Fruit fly (Drosophila melanogaster) whole organism, embryonic: Measurements from ENCODE around the gene CG43134.
A peak's percentile ranks its signal among the peaks of the same experiment; 100 is the strongest.

Experiments used
- B-H1 ChIP-seq: fragments of 200-800 bp; sonication (Bioruptor generic); IDR thresholded peaks from 3 replicates; pipeline ENCODE4 v1.3.6; 2022; ENCODE audit warnings: missing biosample characterization, missing genetic modification characterization
- BEAF-32 ChIP-seq: fragments of 200-800 bp; sonication (Bioruptor generic); optimal IDR thresholded peaks from 3 replicates; lab custom pipeline; 2017; ENCODE audit warnings: missing biosample characterization, missing genetic modification characterization, mild to moderate bottlenecking, moderate library complexity, missing genetic modification reagents
- Blimp-1 ChIP-seq: fragments of 200-800 bp; sonication (Bioruptor generic); optimal IDR thresholded peaks from 3 replicates; lab custom pipeline; 2018; ENCODE audit warnings: missing biosample characterization, missing genetic modification characterization, mild to moderate bottlenecking, moderate library complexity, missing genetic modification reagents
- Bteb2 ChIP-seq: fragments of 200-800 bp; sonication (Bioruptor generic); optimal IDR thresholded peaks from 2 replicates; lab custom pipeline; 2016; ENCODE audit warnings: missing biosample characterization, missing genetic modification characterization
- CG10431 ChIP-seq: fragments of 200-800 bp; sonication (Bioruptor generic); optimal IDR thresholded peaks from 3 replicates; lab custom pipeline; 2018; ENCODE audit warnings: missing biosample characterization, mild to moderate bottlenecking, missing genetic modification characterization
- CG10462 ChIP-seq: fragments of 200-800 bp; sonication (Bioruptor generic); optimal IDR thresholded peaks from 2 replicates; lab custom pipeline; 2016; ENCODE audit warnings: missing biosample characterization, missing genetic modification characterization
- CG10565 ChIP-seq: fragments of 200-800 bp; sonication (Bioruptor generic); optimal IDR thresholded peaks from 3 replicates; lab custom pipeline; 2016; ENCODE audit warnings: missing biosample characterization, mild to moderate bottlenecking, missing genetic modification characterization
- CG11456 ChIP-seq: fragments of 200-800 bp; sonication (Bioruptor generic); IDR thresholded peaks from 3 replicates; pipeline ENCODE4 v1.3.6; 2022; ENCODE audit warnings: missing biosample characterization, missing genetic modification characterization
- CG11695 ChIP-seq: fragments of 200-800 bp; sonication (Bioruptor generic); IDR thresholded peaks from 3 replicates; pipeline ENCODE4 v1.3.6; 2022; ENCODE audit warnings: missing biosample characterization, missing genetic modification characterization
- CG12942 ChIP-seq: fragments of 200-800 bp; sonication (Bioruptor generic); optimal IDR thresholded peaks from 3 replicates; lab custom pipeline; 2016; ENCODE audit warnings: missing biosample characterization, missing genetic modification characterization
- CG14441 ChIP-seq: fragments of 200-800 bp; sonication (Bioruptor generic); IDR thresholded peaks from 2 replicates; pipeline ENCODE4 v1.3.6; 2022; ENCODE audit warnings: missing biosample characterization, missing genetic modification characterization
- CG17361 ChIP-seq: fragments of 200-800 bp; sonication (Bioruptor generic); IDR thresholded peaks from 3 replicates; pipeline ENCODE4 v1.3.6; 2022; ENCODE audit warnings: missing biosample characterization, missing genetic modification characterization
- CG17385 ChIP-seq: fragments of 200-800 bp; sonication (Bioruptor generic); optimal IDR thresholded peaks from 3 replicates; lab custom pipeline; 2018; ENCODE audit warnings: missing biosample characterization, mild to moderate bottlenecking, missing genetic modification characterization
- CG17912 ChIP-seq: fragments of 200-800 bp; sonication (Bioruptor generic); optimal IDR thresholded peaks from 2 replicates; lab custom pipeline; 2018; ENCODE audit warnings: missing biosample characterization, mild to moderate bottlenecking, missing genetic modification characterization
- CG30020 ChIP-seq: fragments of 200-800 bp; optimal IDR thresholded peaks from 2 replicates; lab custom pipeline; 2019; ENCODE audit warnings: missing biosample characterization, mild to moderate bottlenecking, missing genetic modification characterization, moderate library complexity
- CG31388 ChIP-seq: fragments of 200-800 bp; sonication (Bioruptor generic); optimal IDR thresholded peaks from 2 replicates; lab custom pipeline; 2016; ENCODE audit warnings: missing biosample characterization, missing genetic modification characterization
- CG3838 ChIP-seq: fragments of 200-800 bp; sonication (Bioruptor generic); optimal IDR thresholded peaks from 3 replicates; lab custom pipeline; 2016; ENCODE audit warnings: missing biosample characterization, missing genetic modification characterization
- CG4424 ChIP-seq: fragments of 200-800 bp; sonication (Bioruptor generic); optimal IDR thresholded peaks from 3 replicates; lab custom pipeline; 2016; ENCODE audit warnings: missing biosample characterization, missing genetic modification characterization
- CG7271 ChIP-seq: fragments of 200-800 bp; sonication (Bioruptor generic); optimal IDR thresholded peaks from 2 replicates; lab custom pipeline; 2018; ENCODE audit warnings: missing biosample characterization, mild to moderate bottlenecking, missing genetic modification characterization, moderate library complexity
- CkIIα-i1 ChIP-seq: fragments of 200-800 bp; sonication (Bioruptor generic); IDR thresholded peaks from 2 replicates; pipeline ENCODE4 v1.3.6; 2022; ENCODE audit warnings: missing biosample characterization, missing genetic modification characterization
- CrebB ChIP-seq: fragments of 200-800 bp; sonication (Bioruptor generic); optimal IDR thresholded peaks from 3 replicates; lab custom pipeline; 2018; ENCODE audit warnings: missing biosample characterization, mild to moderate bottlenecking, missing genetic modification characterization
- Dll ChIP-seq: fragments of 200-800 bp; sonication (Bioruptor generic); IDR thresholded peaks from 4 replicates; pipeline ENCODE4 v1.3.6; 2022; ENCODE audit warnings: missing biosample characterization, missing genetic modification characterization; ENCODE audit not compliant: partially characterized antibody
- Gsc ChIP-seq: fragments of 200-800 bp; sonication (Bioruptor generic); IDR thresholded peaks from 2 replicates; pipeline ENCODE4 v1.3.6; 2022; ENCODE audit warnings: missing biosample characterization, missing genetic modification characterization
- HmgD ChIP-seq: fragments of 200-800 bp; sonication (Bioruptor generic); optimal IDR thresholded peaks from 3 replicates; lab custom pipeline; 2016; ENCODE audit warnings: missing biosample characterization, missing genetic modification characterization
- HmgZ ChIP-seq: fragments of 200-800 bp; sonication (Bioruptor generic); optimal IDR thresholded peaks from 2 replicates; lab custom pipeline; 2018; ENCODE audit warnings: missing biosample characterization, mild to moderate bottlenecking, missing genetic modification characterization
- Med ChIP-seq: fragments of 200-800 bp; sonication (Bioruptor generic); peaks from one replicate; lab custom pipeline; 2016; ENCODE audit warnings: missing biosample characterization, missing genetic modification characterization, mild to moderate bottlenecking, inconsistent platforms, moderate library complexity
- NFAT ChIP-seq: fragments of 200-800 bp; sonication (Bioruptor generic); IDR thresholded peaks from 2 replicates; pipeline ENCODE4 v1.3.6; 2022; ENCODE audit warnings: missing biosample characterization, missing genetic modification characterization
- Opbp ChIP-seq: fragments of 200-800 bp; sonication (Bioruptor generic); IDR thresholded peaks from 3 replicates; pipeline ENCODE4 v1.3.6; 2022; ENCODE audit warnings: missing biosample characterization, missing genetic modification characterization; ENCODE audit not compliant: partially characterized antibody
- Trl ChIP-seq, 3 experiments: fragments of >200 bp in 2 of 3; fragments of 200-800 bp in 1 of 3; sonication (Bioruptor generic) in 1 of 3; optimal IDR thresholded peaks; 2 replicates in 1 of 3; 3 replicates in 2 of 3; lab custom pipeline; 2016 to 2017; ENCODE audit warnings: missing biosample characterization in 1 of 3, missing genetic modification characterization in 1 of 3
- YL-1 ChIP-seq: fragments of 200-800 bp; sonication (Bioruptor generic); optimal IDR thresholded peaks from 3 replicates; lab custom pipeline; 2017; ENCODE audit warnings: missing biosample characterization, mild to moderate bottlenecking, missing genetic modification characterization
- bbx ChIP-seq: fragments of 200-800 bp; sonication (Bioruptor generic); IDR thresholded peaks from 2 replicates; pipeline ENCODE4 v1.3.6; 2022; ENCODE audit warnings: missing biosample characterization, missing genetic modification characterization; ENCODE audit not compliant: partially characterized antibody
- btn ChIP-seq: fragments of 200-800 bp; sonication (Bioruptor generic); optimal IDR thresholded peaks from 2 replicates; lab custom pipeline; 2016; ENCODE audit warnings: missing biosample characterization, missing genetic modification characterization
- chif ChIP-seq, 2 experiments: fragments of 200-800 bp; sonication (Bioruptor generic); optimal IDR thresholded peaks; 3 replicates each; lab custom pipeline; 2016; ENCODE audit warnings: missing biosample characterization in 2 of 2, missing genetic modification characterization in 2 of 2
- fu2 ChIP-seq: fragments of 200-800 bp; sonication (Bioruptor generic); optimal IDR thresholded peaks from 2 replicates; lab custom pipeline; 2016; ENCODE audit warnings: missing biosample characterization, missing genetic modification characterization
- hb ChIP-seq: fragments of 200-800 bp; sonication (Bioruptor generic); IDR thresholded peaks from 3 replicates; pipeline ENCODE4 v1.3.6; 2022; ENCODE audit warnings: missing biosample characterization, missing genetic modification characterization; ENCODE audit not compliant: partially characterized antibody
- jigr1 ChIP-seq: fragments of 200-800 bp; sonication (Bioruptor generic); IDR thresholded peaks from 3 replicates; pipeline ENCODE4 v1.3.6; 2022; ENCODE audit warnings: missing biosample characterization, missing genetic modification characterization
- jumu ChIP-seq: fragments of 200-800 bp; sonication (Bioruptor generic); optimal IDR thresholded peaks from 3 replicates; lab custom pipeline; 2016; ENCODE audit warnings: missing biosample characterization, missing genetic modification characterization
- maf-S ChIP-seq: fragments of 200-800 bp; sonication (Bioruptor generic); optimal IDR thresholded peaks from 2 replicates; lab custom pipeline; 2016; ENCODE audit warnings: missing biosample characterization, missing genetic modification characterization
- pan ChIP-seq, 4 experiments: fragments of >200 bp in 3 of 4; fragments of 200-800 bp in 1 of 4; sonication (Bioruptor generic) in 1 of 4; optimal IDR thresholded peaks in 3 of 4; IDR thresholded peaks in 1 of 4; 2 replicates each; pipeline versions ENCODE4 v1.3.6 to Lab custom; 2017 to 2022; ENCODE audit warnings: missing biosample characterization in 2 of 4, missing genetic modification characterization in 2 of 4, mixed read lengths in 1 of 4
- pita ChIP-seq: fragments of 200-800 bp; sonication (Bioruptor generic); optimal IDR thresholded peaks from 2 replicates; lab custom pipeline; 2017; ENCODE audit warnings: missing biosample characterization, mild to moderate bottlenecking, missing genetic modification characterization
- pnt ChIP-seq: fragments of 200-800 bp; sonication (Bioruptor generic); optimal IDR thresholded peaks from 3 replicates; lab custom pipeline; 2016; ENCODE audit warnings: missing biosample characterization, missing genetic modification characterization
- psq ChIP-seq: fragments of 200-800 bp; sonication (Bioruptor generic); optimal IDR thresholded peaks from 2 replicates; lab custom pipeline; 2017; ENCODE audit warnings: missing biosample characterization, missing genetic modification characterization
- run ChIP-seq: fragments of 200-800 bp; sonication (Bioruptor generic); optimal IDR thresholded peaks from 3 replicates; lab custom pipeline; 2018; ENCODE audit warnings: missing biosample characterization, mild to moderate bottlenecking, missing genetic modification characterization
- toy ChIP-seq: fragments of 200-800 bp; sonication (Bioruptor generic); IDR thresholded peaks from 2 replicates; pipeline ENCODE4 v1.3.6; 2022; ENCODE audit warnings: missing biosample characterization, missing genetic modification characterization
- twi ChIP-seq: fragments of 200-800 bp; optimal IDR thresholded peaks from 2 replicates; lab custom pipeline; 2019; ENCODE audit warnings: missing biosample characterization, mild to moderate bottlenecking, missing genetic modification characterization, moderate library complexity
- usp ChIP-seq: fragments of >200 bp; optimal IDR thresholded peaks from 2 replicates; lab custom pipeline; 2017; ENCODE audit warnings: missing biosample characterization, missing genetic modification characterization
- wdn ChIP-seq: fragments of 200-800 bp; sonication (Bioruptor generic); IDR thresholded peaks from 2 replicates; pipeline ENCODE4 v1.3.6; 2022; ENCODE audit warnings: missing biosample characterization, missing genetic modification characterization
- zf30C ChIP-seq: fragments of 200-800 bp; sonication (Bioruptor generic); optimal IDR thresholded peaks from 3 replicates; lab custom pipeline; 2018; ENCODE audit warnings: missing biosample characterization, mild to moderate bottlenecking, missing genetic modification characterization

The CG43134 gene

dm6 chrX:4205346-4206178 is 41.6 kb upstream of the CG43134 start, which contains the start of gene Fas2 (continued):
- no peak for TF ChIP-seq CG10431 (GFP tag; lab: Kevin White, UChicago)
- peak; percentile 45 for TF ChIP-seq HmgZ (tag; lab: Kevin White, UChicago)
- TF ChIP-seq CG7271 (tag; lab: Kevin White, UChicago) = no peak
- TF ChIP-seq pan (optimal IDR thresholded peaks at IDR 0.05; lab: Kevin White, UChicago) = no peak
- TF ChIP-seq pan (GFP tag; optimal IDR thresholded peaks at IDR 0.05 in 1 of 2, IDR thresholded peaks at IDR 0.05 in 1 of 2) = peak in 1 of 2 experiments; percentile 44
- TF ChIP-seq CG31388 (GFP tag; lab: Kevin White, UChicago) = no peak
- no peak for TF ChIP-seq jigr1 (GFP tag; lab: Robert Waterston, UW)
- TF ChIP-seq wdn (GFP tag; lab: Robert Waterston, UW) = no peak
- TF ChIP-seq Gsc (GFP tag; lab: Robert Waterston, UW) = no peak
- no peak for TF ChIP-seq chif (GFP tag; optimal IDR thresholded peaks at IDR 0.05; lab: Kevin White, UChicago)
- TF ChIP-seq btn (GFP tag; lab: Kevin White, UChicago) = peak; percentile 39
- no peak for TF ChIP-seq BEAF-32 (GFP tag; lab: Kevin White, UChicago)
- TF ChIP-seq CG10565 (GFP tag; lab: Kevin White, UChicago) = no peak
- peak; percentile 38 for TF ChIP-seq CrebB (tag; lab: Kevin White, UChicago)
- no peak for TF ChIP-seq jumu (GFP tag; lab: Kevin White, UChicago)
- TF ChIP-seq bbx (GFP tag; lab: Robert Waterston, UW) = peak; percentile 57; the same call in 1 of the 2 replicates
- peak; percentile 10 for TF ChIP-seq run
- TF ChIP-seq usp (GFP tag; lab: Kevin White, UChicago) = no peak
- peak; percentile 55; the same call in 1 of the 2 replicates for TF ChIP-seq CG14441
- no peak for TF ChIP-seq CG10462 (GFP tag; lab: Kevin White, UChicago)
- TF ChIP-seq CG30020 (tag; lab: Kevin White, UChicago) = no peak
- TF ChIP-seq YL-1 (GFP tag; lab: Kevin White, UChicago) = peak; percentile 59
- TF ChIP-seq CG11695 = peak; percentile 56; the same call in 1 of the 3 replicates
- TF ChIP-seq Trl (optimal IDR thresholded peaks at IDR 0.05; lab: Kevin White, UChicago) = peak; percentile 48 to 55
- peak; percentile 48 for TF ChIP-seq Trl (GFP tag; optimal IDR thresholded peaks at IDR 0.05; lab: Kevin White, UChicago)
- TF ChIP-seq toy (GFP tag; lab: Robert Waterston, UW) = no peak
- no peak for TF ChIP-seq CG12942 (GFP tag; lab: Kevin White, UChicago)
- TF ChIP-seq Blimp-1 (GFP tag; lab: Kevin White, UChicago) = no peak
- peak; percentile 15; the same call in 1 of the 3 replicates for TF ChIP-seq CG17361 (GFP tag; lab: Robert Waterston, UW)
- 0 out of 4 replicates have a peak, but pooled peaks have one; percentile 15 for TF ChIP-seq Dll (GFP tag; lab: Robert Waterston, UW)
- no peak for TF ChIP-seq pnt (GFP tag; lab: Kevin White, UChicago)
- no peak for TF ChIP-seq maf-S (GFP tag; lab: Kevin White, UChicago)
- no peak for TF ChIP-seq CkIIα-i1 (GFP tag; lab: Robert Waterston, UW)
- no peak for TF ChIP-seq CG4424 (GFP tag; lab: Kevin White, UChicago)
- TF ChIP-seq zf30C (GFP tag; lab: Kevin White, UChicago) = no peak
- TF ChIP-seq CG11456 (GFP tag; lab: Robert Waterston, UW) = 0 out of 3 replicates have a peak, but pooled peaks have one; percentile 61
- no peak for TF ChIP-seq CG17912 (GFP tag; lab: Kevin White, UChicago)
- TF ChIP-seq psq (GFP tag; lab: Kevin White, UChicago) = no peak
- no peak for TF ChIP-seq HmgD (GFP tag; lab: Kevin White, UChicago)
- peak; percentile 23; the same call in 1 of the 3 replicates for TF ChIP-seq B-H1 (GFP tag; lab: Robert Waterston, UW)
- no peak for TF ChIP-seq Bteb2 (GFP tag; lab: Kevin White, UChicago)
- TF ChIP-seq fu2 (GFP tag; lab: Kevin White, UChicago) = no peak
- peak; percentile 93 for TF ChIP-seq CG17385 (GFP tag; lab: Kevin White, UChicago)
- TF ChIP-seq twi (tag; lab: Kevin White, UChicago) = no peak
- TF ChIP-seq pita (GFP tag; lab: Kevin White, UChicago) = no peak
- TF ChIP-seq Opbp (GFP tag; lab: Robert Waterston, UW) = peak; percentile 69
- TF ChIP-seq CG3838 (GFP tag; lab: Kevin White, UChicago) = peak; percentile 16
- peak; percentile 58 for TF ChIP-seq NFAT (GFP tag; lab: Robert Waterston, UW)
- TF ChIP-seq hb (GFP tag; lab: Robert Waterston, UW) = peak; percentile 30; the same call in 1 of the 3 replicates
- peak; percentile 94 for TF ChIP-seq Med (GFP tag; lab: Kevin White, UChicago)
